Worm (Caenorhabditis elegans): ENCODE results near the gene daf-3.

- TF ChIP-seq fos-1 (tag; optimal IDR thresholded peaks at IDR 0.05) (no peak), ama-1 (optimal IDR thresholded peaks at IDR 0.05) (no peak), skn-1 (tag; optimal IDR thresholded peaks at IDR 0.05) (no peak), unc-55 (GFP tag; optimal IDR thresholded peaks at IDR 0.05) (no peak), ztf-11 (tag; optimal IDR thresholded peaks at IDR 0.05) (no peak), alr-1 (tag; optimal IDR thresholded peaks at IDR 0.05) (no peak)
These were observed 26.1 kb upstream of the daf-3 start, which contains the start of gene igcm-1 for ce11 chrX:851421-851820.

Data from whole organism, L2 larva.